Worm (Caenorhabditis elegans) whole organism, L4 larva: ENCODE results near the gene C18D11.3.

Experiments
- F26F4.8 ChIP-seq: fragments of 200-800 bp; sonication (Bioruptor generic); conservative IDR thresholded peaks from 2 replicates; pipeline ENCODE4 v1.3.6; 2022; ENCODE audit warnings: missing genetic modification characterization, missing compliant biosample characterization
- fkh-10 ChIP-seq: fragments of 150-350 bp; optimal IDR thresholded peaks from 2 replicates; lab custom pipeline; 2014; ENCODE audit warnings: missing biosample characterization, missing genetic modification reagents, missing genetic modification characterization
- nhr-11 ChIP-seq: fragments of 150-350 bp; optimal IDR thresholded peaks from 2 replicates; lab custom pipeline; 2014; ENCODE audit warnings: missing biosample characterization, missing genetic modification characterization
- ztf-11 ChIP-seq: fragments of 150-350 bp; optimal IDR thresholded peaks from 2 replicates; lab custom pipeline; 2014; ENCODE audit warnings: missing biosample characterization, missing genetic modification characterization

ce11 chrIII:11825654-11826053, 2.4 kb downstream of the C18D11.3 start:
- no peak for TF ChIP-seq ztf-11
- no peak for TF ChIP-seq fkh-10 (GFP tag; lab: Kevin White, UChicago)
- TF ChIP-seq nhr-11 = no peak
- no peak for TF ChIP-seq F26F4.8
